Fruit fly (Drosophila melanogaster): Measurements from ENCODE around the gene CG14551.
A peak's percentile ranks its signal among the peaks of the same experiment; 100 is the strongest.

The CG14551 gene

DNA sequence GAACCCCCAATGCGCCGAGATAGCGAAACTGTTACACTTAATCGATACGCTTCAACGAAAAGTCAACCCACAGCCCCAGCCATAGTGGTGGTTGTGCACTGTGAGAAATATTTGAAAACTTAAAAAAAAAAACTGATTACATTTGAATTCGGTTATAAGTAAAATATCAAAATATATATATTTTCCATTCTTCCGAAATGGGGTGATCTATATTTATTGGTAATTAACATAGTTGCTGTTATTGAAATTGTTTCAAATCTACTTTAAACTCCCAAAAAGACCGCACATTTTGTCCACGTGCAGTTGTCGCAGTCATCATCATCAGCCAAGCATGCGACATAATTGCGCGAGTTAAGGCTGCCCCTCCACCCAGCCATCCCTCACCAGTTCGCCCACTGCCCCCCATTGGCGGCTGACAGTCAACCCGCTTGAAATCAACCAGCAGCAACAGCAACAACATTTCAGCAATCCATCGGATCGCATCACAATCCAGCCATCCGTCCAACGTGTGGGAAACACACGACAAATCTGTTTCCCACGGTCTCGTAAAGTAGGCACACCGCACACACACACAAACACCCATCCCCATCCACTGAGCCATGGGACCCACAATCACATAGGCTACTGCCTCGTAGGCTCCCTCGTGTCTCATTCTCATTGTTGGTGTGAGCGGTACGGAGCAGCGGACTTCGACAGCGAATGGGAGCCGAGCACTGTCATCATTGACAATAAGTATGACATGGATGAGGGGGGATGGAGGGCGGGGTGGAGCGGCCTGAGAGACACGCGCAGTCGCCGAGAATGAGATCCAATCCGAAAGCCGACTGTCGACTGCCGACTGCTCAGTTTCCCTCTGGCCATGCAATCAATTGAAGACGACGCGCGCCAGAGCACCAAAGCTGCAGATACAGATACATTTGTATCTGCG, 42.3 kb downstream of the CG14551 start (continued):
- peak; percentile 99 for TF ChIP-seq chinmo (GFP tag; IDR thresholded peaks at IDR 0.05; ENCODE audit: partially characterized antibody)
- no peak for TF ChIP-seq dan (GFP tag; IDR thresholded peaks at IDR 0.05)
- TF ChIP-seq nmo (GFP tag; optimal IDR thresholded peaks at IDR 0.05): peak; percentile 66
- peak; percentile 16 for TF ChIP-seq CG13894 (tag; optimal IDR thresholded peaks at IDR 0.05)
- peak; percentile 62 for TF ChIP-seq vvl (GFP tag; IDR thresholded peaks at IDR 0.05)
- TF ChIP-seq sc (optimal IDR thresholded peaks at IDR 0.05): no peak
- TF ChIP-seq sc (GFP tag; optimal IDR thresholded peaks at IDR 0.05): peak; percentile 65
- TF ChIP-seq CG15696 (tag; optimal IDR thresholded peaks at IDR 0.05): peak; percentile 64
- TF ChIP-seq Sox102F (GFP tag; optimal IDR thresholded peaks at IDR 0.05): peak; percentile 78
- TF ChIP-seq lmd (GFP tag; IDR thresholded peaks at IDR 0.05): peak; percentile 63
- peak; percentile 13 for TF ChIP-seq caup (GFP tag; optimal IDR thresholded peaks at IDR 0.05; ENCODE audit: severe bottlenecking)
- TF ChIP-seq CG1647 (GFP tag; optimal IDR thresholded peaks at IDR 0.05): no peak
- peak; percentile 30 for TF ChIP-seq CG6765 (GFP tag; optimal IDR thresholded peaks at IDR 0.05)
- TF ChIP-seq crp (GFP tag; optimal IDR thresholded peaks at IDR 0.05): peak in 1 of 2 experiments; percentile 21
- TF ChIP-seq cg (GFP tag; optimal IDR thresholded peaks at IDR 0.05): peak; percentile 85
- TF ChIP-seq Vsx1 (GFP tag; optimal IDR thresholded peaks at IDR 0.05): peak; percentile 51
- peak; percentile 45 for TF ChIP-seq CG14667 (GFP tag; IDR thresholded peaks at IDR 0.05)
- peak; percentile 78; the same call in 2 of the 3 replicates for TF ChIP-seq CG17361 (GFP tag; IDR thresholded peaks at IDR 0.05)
- peak; percentile 49 for TF ChIP-seq gcm (GFP tag; optimal IDR thresholded peaks at IDR 0.05)
- peak; percentile 34; the same call in 1 of the 3 replicates for TF ChIP-seq Aef1 (GFP tag; IDR thresholded peaks at IDR 0.05)
- TF ChIP-seq tup (GFP tag; optimal IDR thresholded peaks at IDR 0.05): no peak
- no peak for TF ChIP-seq Camta (GFP tag; optimal IDR thresholded peaks at IDR 0.05)
- TF ChIP-seq tap (tag; optimal IDR thresholded peaks at IDR 0.05): peak; percentile 1
- TF ChIP-seq CG11560 (tag; IDR thresholded peaks at IDR 0.05): no peak
- TF ChIP-seq Dek (tag; optimal IDR thresholded peaks at IDR 0.05): peak; percentile 44
- TF ChIP-seq CG12769 (tag; optimal IDR thresholded peaks at IDR 0.05): peak; percentile 96
- TF ChIP-seq lbe (GFP tag; optimal IDR thresholded peaks at IDR 0.05): peak; percentile 46
- TF ChIP-seq Pdp1 (GFP tag; optimal IDR thresholded peaks at IDR 0.05): peak in 1 of 2 experiments; percentile 0
- peak; percentile 63 for TF ChIP-seq CG14710 (tag; optimal IDR thresholded peaks at IDR 0.05)
- TF ChIP-seq Bdp1 (GFP tag; optimal IDR thresholded peaks at IDR 0.05): no peak
- peak; percentile 36 for TF ChIP-seq CG2202 (tag; optimal IDR thresholded peaks at IDR 0.05)
- TF ChIP-seq CG18011 (GFP tag; optimal IDR thresholded peaks at IDR 0.05): no peak
- TF ChIP-seq CG12299 (tag; optimal IDR thresholded peaks at IDR 0.05): no peak
- TF ChIP-seq Chrac-16 (GFP tag; optimal IDR thresholded peaks at IDR 0.05): peak; percentile 70
- TF ChIP-seq CG10431 (GFP tag; optimal IDR thresholded peaks at IDR 0.05): peak; percentile 27
- peak; percentile 76 for TF ChIP-seq Sox100B (GFP tag; optimal IDR thresholded peaks at IDR 0.05)
- TF ChIP-seq lab (GFP tag; optimal IDR thresholded peaks at IDR 0.05): peak; percentile 67
- TF ChIP-seq trem (tag; optimal IDR thresholded peaks at IDR 0.05): peak; percentile 37
- TF ChIP-seq tin (GFP tag; optimal IDR thresholded peaks at IDR 0.05): peak; percentile 45
- TF ChIP-seq CG13775 (GFP tag; optimal IDR thresholded peaks at IDR 0.05): peak; percentile 49
- peak; percentile 49 for TF ChIP-seq CG16815 (GFP tag; optimal IDR thresholded peaks at IDR 0.05)
- TF ChIP-seq Blimp-1 (GFP tag; optimal IDR thresholded peaks at IDR 0.05): peak; percentile 72
- peak; percentile 37; the same call in 2 of the 3 replicates for TF ChIP-seq CG34224 (GFP tag; IDR thresholded peaks at IDR 0.05; ENCODE audit: partially characterized antibody)
- peak; percentile 73 for TF ChIP-seq CG18599 (GFP tag; optimal IDR thresholded peaks at IDR 0.05)
- peak in 1 of 2 experiments; percentile 5 for TF ChIP-seq Eip74EF (GFP tag; optimal IDR thresholded peaks at IDR 0.05)
- TF ChIP-seq run (tag; optimal IDR thresholded peaks at IDR 0.05): peak; percentile 63

All from whole organism, embryonic.